Worm (Caenorhabditis elegans): ENCODE measurements around the gene scvp-1.

DNA sequence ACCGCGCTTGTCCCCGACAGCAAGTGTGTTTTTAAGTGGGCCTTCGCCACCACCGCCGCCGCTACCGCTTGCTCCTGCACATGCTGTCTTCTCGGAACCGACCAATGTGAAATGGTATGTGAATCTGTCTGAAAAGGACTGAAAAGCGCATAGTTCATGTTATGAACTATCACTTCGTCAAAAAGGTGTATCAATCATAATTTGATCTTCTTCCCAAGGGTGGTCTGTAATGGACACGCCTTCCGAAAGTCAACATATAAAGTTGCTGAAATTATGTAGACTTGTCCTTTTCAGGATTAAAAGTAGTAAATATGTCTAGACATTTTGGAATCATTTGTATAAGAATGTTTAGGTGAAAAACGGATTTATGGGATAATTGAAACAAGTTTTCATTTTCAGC lies 11.1 kb upstream of the scvp-1 start, which contains the start of gene zip-9:
- TF ChIP-seq cebp-2 (GFP tag; IDR thresholded peaks at IDR 0.05) (no peak), ama-1 (optimal IDR thresholded peaks at IDR 0.05) (no peak), ama-1 (GFP tag; optimal IDR thresholded peaks at IDR 0.05) (no peak), snpc-1.1 (tag; optimal IDR thresholded peaks at IDR 0.05; ENCODE audit: insufficient read depth) (no peak)

All from whole organism, young adult.